Worm (Caenorhabditis elegans): Measurements from ENCODE around the gene sprr-1.
A peak's percentile ranks its signal among the peaks of the same experiment; 100 is the strongest.

sprr-1 gene

ce11 chrX:15466032-15466431 is at the start of gene sprr-1:
sprr-1 (plus strand) TSS chrX:15466300.
- TF ChIP-seq bed-3 (GFP tag; optimal IDR thresholded peaks at IDR 0.05) = no peak

ce11 chrX:15420671-15421070 is 45.4 kb upstream of the sprr-1 start, which contains the start of gene F39D8.3:
F39D8.3 (plus strand) TSS chrX:15420971.
- TF ChIP-seq ham-2 (GFP tag; optimal IDR thresholded peaks at IDR 0.05) (no peak), pha-4 (tag; optimal IDR thresholded peaks at IDR 0.05) (no peak), bed-3 (GFP tag; optimal IDR thresholded peaks at IDR 0.05) (no peak), hlh-1 (tag; optimal IDR thresholded peaks at IDR 0.05) (no peak), sptf-1 (tag; optimal IDR thresholded peaks at IDR 0.05) (no peak), ceh-43 (GFP tag; optimal IDR thresholded peaks at IDR 0.05) (no peak), elt-3 (tag; optimal IDR thresholded peaks at IDR 0.05) (no peak), flh-1 (GFP tag; optimal IDR thresholded peaks at IDR 0.05) (no peak), lin-13 (tag; optimal IDR thresholded peaks at IDR 0.05) (no peak), ceh-83 (GFP tag; optimal IDR thresholded peaks at IDR 0.05) (no peak), nhr-2 (tag; optimal IDR thresholded peaks at IDR 0.05) (no peak), lsy-2 (tag; optimal IDR thresholded peaks at IDR 0.05) (no peak)

- TF ChIP-seq nhr-2 (tag; optimal IDR thresholded peaks at IDR 0.05) (no peak), unc-120 (tag; optimal IDR thresholded peaks at IDR 0.05; ENCODE audit: poor library complexity, severe bottlenecking) (no peak)
Observed at ce11 chrX:15423708-15424423, 42.2 kb upstream of the sprr-1 start.

- no peak for TF ChIP-seq ceh-39 (tag; optimal IDR thresholded peaks at IDR 0.05)
- TF ChIP-seq M03D4.4 (tag; optimal IDR thresholded peaks at IDR 0.05) = no peak
- no peak for TF ChIP-seq ztf-11 (tag; optimal IDR thresholded peaks at IDR 0.05)
- no peak for TF ChIP-seq nhr-12 (tag; optimal IDR thresholded peaks at IDR 0.05)
- TF ChIP-seq nhr-28 (tag; optimal IDR thresholded peaks at IDR 0.05) = no peak
- peak; percentile 20 for TF ChIP-seq blmp-1 (tag; optimal IDR thresholded peaks at IDR 0.05)
- no peak for TF ChIP-seq bed-3 (GFP tag; optimal IDR thresholded peaks at IDR 0.05)
Observed at ce11 chrX:15427931-15428330, 38.2 kb upstream of the sprr-1 start, which contains the start of gene nas-13. nas-13 (minus strand) TSS chrX:15428253.

- peak; percentile 66 for TF ChIP-seq ces-1 (GFP tag; optimal IDR thresholded peaks at IDR 0.05)
- no peak for TF ChIP-seq unc-62 (GFP tag; optimal IDR thresholded peaks at IDR 0.05)
Observed at ce11 chrX:15430983-15431382, 35.1 kb upstream of the sprr-1 start, which contains the start of gene blos-8. blos-8 (minus strand) TSS chrX:15431198.

- no peak for TF ChIP-seq tbx-8 (GFP tag; optimal IDR thresholded peaks at IDR 0.05)
- no peak for TF ChIP-seq mls-2 (tag; optimal IDR thresholded peaks at IDR 0.05)
- no peak for TF ChIP-seq mab-5 (tag; optimal IDR thresholded peaks at IDR 0.05)
- TF ChIP-seq ceh-39 (tag; optimal IDR thresholded peaks at IDR 0.05) = no peak
- TF ChIP-seq sem-2 (GFP tag; optimal IDR thresholded peaks at IDR 0.05) = no peak
Observed at ce11 chrX:15433487-15433886, 32.6 kb upstream of the sprr-1 start, which contains the start of gene flp-32. flp-32 (plus strand) TSS chrX:15433787.

ce11 chrX:15434922-15435321 is 31.2 kb upstream of the sprr-1 start:
- TF ChIP-seq ceh-39 (tag; optimal IDR thresholded peaks at IDR 0.05) (no peak), blmp-1 (tag; optimal IDR thresholded peaks at IDR 0.05) (no peak), zip-8 (tag; optimal IDR thresholded peaks at IDR 0.05) (no peak), hlh-1 (tag; optimal IDR thresholded peaks at IDR 0.05) (no peak), unc-62 (GFP tag; optimal IDR thresholded peaks at IDR 0.05) (no peak), ham-2 (GFP tag; optimal IDR thresholded peaks at IDR 0.05) (no peak), cnd-1 (tag; optimal IDR thresholded peaks at IDR 0.05) (no peak), nhr-2 (tag; optimal IDR thresholded peaks at IDR 0.05) (no peak), nhr-12 (tag; optimal IDR thresholded peaks at IDR 0.05) (no peak), mab-5 (tag; optimal IDR thresholded peaks at IDR 0.05) (no peak), bed-3 (GFP tag; optimal IDR thresholded peaks at IDR 0.05) (no peak)

All from whole organism, mixed stage, embryonic.